Fruit fly (Drosophila melanogaster) whole organism, adult: Measurements from ENCODE around the gene APC7.

Experiments used
- CG12768 ChIP-seq: fragments of 200-800 bp; sonication (Bioruptor generic); optimal IDR thresholded peaks from 2 replicates; lab custom pipeline; 2017; ENCODE audit warnings: missing biosample characterization, missing genetic modification characterization, mild to moderate bottlenecking, moderate library complexity, missing genetic modification reagents
- CG5204 ChIP-seq: fragments of 200-800 bp; sonication (Bioruptor generic); optimal IDR thresholded peaks from 2 replicates; lab custom pipeline; 2016; ENCODE audit warnings: missing biosample characterization, missing genetic modification characterization
- Clk ChIP-seq: fragments of 200-800 bp; sonication (Bioruptor generic); optimal IDR thresholded peaks from 2 replicates; lab custom pipeline; 2017; ENCODE audit warnings: missing biosample characterization, missing genetic modification characterization

DNA sequence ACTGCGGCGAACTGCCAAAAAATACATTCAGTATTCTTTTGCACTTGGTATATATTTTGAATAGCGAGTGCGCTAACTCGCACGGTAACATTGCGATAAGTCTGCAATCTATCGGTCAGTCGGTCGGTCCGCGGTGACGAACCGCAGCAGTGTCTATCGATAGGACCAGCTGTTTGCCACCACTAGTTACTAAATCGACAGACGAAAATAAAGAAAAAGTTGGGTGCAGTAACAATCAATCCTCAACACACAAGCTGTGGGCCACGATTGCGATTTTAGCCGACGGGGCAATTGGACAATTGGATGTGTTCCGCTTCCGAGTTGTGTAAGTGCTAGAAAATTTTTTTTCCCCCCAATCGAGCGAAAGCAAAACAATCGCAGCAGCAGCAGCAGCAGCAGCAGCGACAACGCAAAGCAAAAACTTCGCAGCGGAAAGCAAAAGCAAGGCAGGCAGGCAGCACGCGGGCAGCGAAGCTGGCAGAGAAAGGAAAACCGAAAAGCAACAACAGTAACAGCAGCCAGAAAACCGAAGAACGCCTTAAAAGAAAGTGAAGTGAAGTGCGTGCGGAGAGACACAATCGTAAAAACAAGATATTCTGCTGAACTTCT, 6.1 kb upstream of the APC7 start, which contains the start of gene Pat1:
- no peak for TF ChIP-seq Clk (GFP tag; lab: Kevin White, UChicago)
- TF ChIP-seq CG5204 (GFP tag; lab: Kevin White, UChicago), result no peak
- TF ChIP-seq CG12768 (GFP tag; lab: Kevin White, UChicago), result no peak
